Worm (Caenorhabditis elegans) whole organism, L2 larva: ENCODE data around the gene vha-14.

Experiments used
- R02D3.7 ChIP-seq: fragments of 150-350 bp; optimal IDR thresholded peaks from 2 replicates; lab custom pipeline; 2014; ENCODE audit warnings: missing biosample characterization, missing genetic modification characterization
- ZK546.5 ChIP-seq: sonication (generic microtip); optimal IDR thresholded peaks from 2 replicates; lab custom pipeline; 2017; ENCODE audit warnings: missing biosample characterization, missing genetic modification characterization
- egl-27 ChIP-seq: sonication (generic microtip); optimal IDR thresholded peaks from 3 replicates; lab custom pipeline; 2017; ENCODE audit warnings: missing biosample characterization, missing genetic modification reagents, missing genetic modification characterization
- fos-1 ChIP-seq: fragments of 150-350 bp; optimal IDR thresholded peaks from 2 replicates; lab custom pipeline; 2014; ENCODE audit warnings: missing biosample characterization, missing genetic modification characterization
- lin-39 ChIP-seq: fragments of 150-350 bp; optimal IDR thresholded peaks from 2 replicates; lab custom pipeline; 2014; ENCODE audit warnings: missing biosample characterization, missing genetic modification reagents, missing genetic modification characterization
- nhr-12 ChIP-seq: fragments of 150-350 bp; optimal IDR thresholded peaks from 2 replicates; lab custom pipeline; 2014; ENCODE audit warnings: missing biosample characterization, missing genetic modification characterization
- unc-62 ChIP-seq: fragments of 150-350 bp; optimal IDR thresholded peaks from 2 replicates; lab custom pipeline; 2014; ENCODE audit warnings: missing biosample characterization, missing genetic modification reagents, missing genetic modification characterization
- zag-1 ChIP-seq: fragments of 150-350 bp; optimal IDR thresholded peaks from 2 replicates; lab custom pipeline; 2014; ENCODE audit warnings: missing biosample characterization, missing genetic modification characterization

ce11 chrIII:9467095-9467494, 40.8 kb upstream of the vha-14 start, which contains the start of gene baf-1:
- TF ChIP-seq fos-1 (tag; lab: Kevin White, UChicago) (peak; percentile 37), lin-39 (no peak), unc-62 (GFP tag; lab: Kevin White, UChicago) (no peak), nhr-12 (no peak), egl-27 (tag; lab: Kevin White, UChicago) (no peak), R02D3.7 (tag; lab: Kevin White, UChicago) (no peak), zag-1 (tag; lab: Kevin White, UChicago) (no peak), ZK546.5 (tag; lab: Kevin White, UChicago) (peak; percentile 12)
